Fruit fly (Drosophila melanogaster): Measurements from ENCODE around the gene Sld5.

DNA sequence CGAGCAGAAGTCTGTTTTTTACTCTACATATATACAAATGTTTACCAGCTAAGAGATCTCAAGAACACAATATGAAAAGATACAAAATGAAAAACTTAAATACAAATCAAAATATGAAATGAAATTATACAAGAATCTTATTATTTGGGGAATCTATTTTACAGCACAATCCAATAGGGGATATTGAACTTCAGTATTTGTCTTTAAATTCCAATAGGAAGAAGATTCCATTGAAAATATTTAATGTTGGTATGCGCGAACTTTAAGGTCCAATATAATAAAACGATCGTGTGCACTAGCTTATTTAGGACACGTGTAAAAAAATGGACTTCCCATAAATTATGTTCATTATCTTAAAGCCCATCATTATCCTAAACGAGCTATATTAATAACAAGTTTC lies 18.4 kb downstream of the Sld5 start:
- TF ChIP-seq CG12605 (GFP tag; IDR thresholded peaks at IDR 0.05) (no peak), Ets98B (GFP tag; IDR thresholded peaks at IDR 0.05) (no peak), CG8301 (tag; optimal IDR thresholded peaks at IDR 0.05) (no peak), CG17806 (tag; optimal IDR thresholded peaks at IDR 0.05) (no peak), CG34367 (tag; optimal IDR thresholded peaks at IDR 0.05) (no peak), fd96Ca (GFP tag; IDR thresholded peaks at IDR 0.05) (no peak)

All from whole organism, pupa.